Worm (Caenorhabditis elegans): ENCODE data around the gene daf-6.

- TF ChIP-seq dpl-1 (GFP tag; optimal IDR thresholded peaks at IDR 0.05) (peak; percentile 38), akir-1 (GFP tag; optimal IDR thresholded peaks at IDR 0.05) (no peak), lin-26 (GFP tag; IDR thresholded peaks at IDR 0.05) (no peak), atf-7 (tag; optimal IDR thresholded peaks at IDR 0.05) (no peak), repo-1 (tag; optimal IDR thresholded peaks at IDR 0.05) (no peak), unc-62 (GFP tag; optimal IDR thresholded peaks at IDR 0.05) (no peak), nhr-179 (tag; optimal IDR thresholded peaks at IDR 0.05) (no peak), dpff-1 (tag; optimal IDR thresholded peaks at IDR 0.05) (no peak), xnd-1 (tag; optimal IDR thresholded peaks at IDR 0.05) (no peak), egl-18 (GFP tag; IDR thresholded peaks at IDR 0.05) (no peak), snpc-1.1 (tag; optimal IDR thresholded peaks at IDR 0.05; ENCODE audit: insufficient read depth) (no peak), unc-130 (GFP tag; optimal IDR thresholded peaks at IDR 0.05) (no peak), F52B5.7 (tag; optimal IDR thresholded peaks at IDR 0.05) (no peak)
These were observed 15.3 kb upstream of the daf-6 start, which contains the start of gene F31F6.3 for ce11 chrX:14872817-14873469.

Measured in whole organism, young adult.